Fruit fly (Drosophila melanogaster) whole organism, embryonic: ENCODE results near the gene CG6126.

Source experiments
- Asciz ChIP-seq: fragments of 200-800 bp; sonication (Bioruptor generic); optimal IDR thresholded peaks from 2 replicates; lab custom pipeline; 2017; ENCODE audit warnings: missing biosample characterization, mild to moderate bottlenecking, missing genetic modification characterization, missing genetic modification reagents
- Atf6 ChIP-seq: fragments of 200-800 bp; sonication (Bioruptor generic); IDR thresholded peaks from 2 replicates; pipeline ENCODE4 v1.3.6; 2022; ENCODE audit warnings: missing biosample characterization, missing genetic modification characterization
- BEAF-32 ChIP-seq: fragments of 200-800 bp; sonication (Bioruptor generic); optimal IDR thresholded peaks from 3 replicates; lab custom pipeline; 2017; ENCODE audit warnings: missing biosample characterization, missing genetic modification characterization, mild to moderate bottlenecking, moderate library complexity, missing genetic modification reagents
- Bgb ChIP-seq: fragments of 200-800 bp; sonication (Bioruptor generic); IDR thresholded peaks from 2 replicates; pipeline ENCODE4 v1.3.6; 2022; ENCODE audit warnings: missing biosample characterization, missing genetic modification characterization; ENCODE audit not compliant: partially characterized antibody
- C15 ChIP-seq: fragments of 200-800 bp; sonication (Bioruptor generic); IDR thresholded peaks from 3 replicates; pipeline ENCODE4 v1.3.6; 2022; ENCODE audit warnings: missing biosample characterization, missing genetic modification characterization
- CG10209 ChIP-seq: fragments of 200-800 bp; sonication (Bioruptor generic); optimal IDR thresholded peaks from 3 replicates; lab custom pipeline; 2017; ENCODE audit warnings: missing biosample characterization, mild to moderate bottlenecking, missing genetic modification characterization, missing genetic modification reagents
- CG10366 ChIP-seq: fragments of 200-800 bp; sonication (Bioruptor generic); IDR thresholded peaks from 2 replicates; pipeline ENCODE4 v1.3.6; 2022; ENCODE audit warnings: missing biosample characterization, missing genetic modification characterization
- CG10431 ChIP-seq: fragments of 200-800 bp; sonication (Bioruptor generic); optimal IDR thresholded peaks from 3 replicates; lab custom pipeline; 2018; ENCODE audit warnings: missing biosample characterization, mild to moderate bottlenecking, missing genetic modification characterization
- CG12299 ChIP-seq: fragments of 200-800 bp; sonication (Bioruptor generic); optimal IDR thresholded peaks from 2 replicates; lab custom pipeline; 2018; ENCODE audit warnings: missing biosample characterization, mild to moderate bottlenecking, missing genetic modification characterization
- CG13624 ChIP-seq: fragments of 200-800 bp; sonication (Bioruptor generic); optimal IDR thresholded peaks from 2 replicates; lab custom pipeline; 2016; ENCODE audit warnings: missing biosample characterization, missing genetic modification characterization
- CG15601 ChIP-seq: fragments of 200-800 bp; sonication (Bioruptor generic); optimal IDR thresholded peaks from 3 replicates; lab custom pipeline; 2019; ENCODE audit warnings: missing biosample characterization, mild to moderate bottlenecking, missing genetic modification characterization, moderate library complexity
- CG17328 ChIP-seq: fragments of 200-800 bp; sonication (Bioruptor generic); IDR thresholded peaks from 2 replicates; pipeline ENCODE4 v1.3.6; 2022; ENCODE audit warnings: missing biosample characterization, missing genetic modification characterization
- CG17612 ChIP-seq: fragments of 200-800 bp; sonication (Bioruptor generic); IDR thresholded peaks from 2 replicates; pipeline ENCODE4 v1.3.6; 2022; ENCODE audit warnings: missing biosample characterization, missing genetic modification characterization
- CG2712 ChIP-seq: fragments of 200-800 bp; optimal IDR thresholded peaks from 3 replicates; lab custom pipeline; 2019; ENCODE audit warnings: missing biosample characterization, mild to moderate bottlenecking, missing genetic modification characterization, moderate library complexity
- CG30020 ChIP-seq: fragments of 200-800 bp; optimal IDR thresholded peaks from 2 replicates; lab custom pipeline; 2019; ENCODE audit warnings: missing biosample characterization, mild to moderate bottlenecking, missing genetic modification characterization, moderate library complexity
- CG30431 ChIP-seq: fragments of 200-800 bp; sonication (Bioruptor generic); optimal IDR thresholded peaks from 2 replicates; lab custom pipeline; 2017; ENCODE audit warnings: missing biosample characterization, missing genetic modification characterization
- CG31388 ChIP-seq: fragments of 200-800 bp; sonication (Bioruptor generic); optimal IDR thresholded peaks from 2 replicates; lab custom pipeline; 2016; ENCODE audit warnings: missing biosample characterization, missing genetic modification characterization
- CG32767 ChIP-seq: fragments of 200-800 bp; sonication (Bioruptor generic); IDR thresholded peaks from 2 replicates; pipeline ENCODE4 v1.3.6; 2022; ENCODE audit warnings: missing biosample characterization, missing genetic modification characterization
- CG3847 ChIP-seq: fragments of 200-800 bp; sonication (Bioruptor generic); IDR thresholded peaks from 2 replicates; pipeline ENCODE4 v1.3.6; 2022; ENCODE audit warnings: missing biosample characterization, missing genetic modification characterization
- CG43689 ChIP-seq: fragments of 200-800 bp; sonication (Bioruptor generic); IDR thresholded peaks from 2 replicates; pipeline ENCODE4 v1.3.6; 2022; ENCODE audit warnings: missing biosample characterization, missing genetic modification characterization
- CG4424 ChIP-seq: fragments of 200-800 bp; sonication (Bioruptor generic); optimal IDR thresholded peaks from 3 replicates; lab custom pipeline; 2016; ENCODE audit warnings: missing biosample characterization, missing genetic modification characterization
- CG7372 ChIP-seq: fragments of 200-800 bp; sonication (Bioruptor generic); IDR thresholded peaks from 2 replicates; pipeline ENCODE4 v1.3.6; 2022; ENCODE audit warnings: missing biosample characterization, missing genetic modification characterization
- CG7556 ChIP-seq: fragments of 200-800 bp; sonication (Bioruptor generic); optimal IDR thresholded peaks from 2 replicates; lab custom pipeline; 2017; ENCODE audit warnings: missing biosample characterization, mild to moderate bottlenecking, missing genetic modification characterization
- CG8281 ChIP-seq: fragments of 200-800 bp; sonication (Bioruptor generic); optimal IDR thresholded peaks from 2 replicates; lab custom pipeline; 2018; ENCODE audit warnings: missing biosample characterization, mild to moderate bottlenecking, missing genetic modification characterization, moderate library complexity
- CTCF ChIP-seq: fragments of 200-800 bp; sonication (Bioruptor generic); optimal IDR thresholded peaks from 2 replicates; lab custom pipeline; 2017; ENCODE audit warnings: missing biosample characterization, mild to moderate bottlenecking, missing genetic modification characterization, moderate library complexity
- Dll ChIP-seq: fragments of 200-800 bp; sonication (Bioruptor generic); IDR thresholded peaks from 4 replicates; pipeline ENCODE4 v1.3.6; 2022; ENCODE audit warnings: missing biosample characterization, missing genetic modification characterization; ENCODE audit not compliant: partially characterized antibody
- Doc3 ChIP-seq: fragments of 200-800 bp; sonication (Bioruptor generic); IDR thresholded peaks from 3 replicates; pipeline ENCODE4 v1.3.6; 2022; ENCODE audit warnings: missing biosample characterization, missing genetic modification characterization; ENCODE audit not compliant: partially characterized antibody
- E2f2 ChIP-seq: fragments of 200-800 bp; sonication (Bioruptor generic); IDR thresholded peaks from 2 replicates; pipeline ENCODE4 v1.3.6; 2022; ENCODE audit warnings: missing biosample characterization, missing genetic modification characterization
- Elba2 ChIP-seq: fragments of 200-800 bp; sonication (Bioruptor generic); optimal IDR thresholded peaks from 3 replicates; lab custom pipeline; 2016; ENCODE audit warnings: missing biosample characterization, missing genetic modification characterization
- Neu2 ChIP-seq: fragments of 200-800 bp; sonication (Bioruptor generic); optimal IDR thresholded peaks from 3 replicates; lab custom pipeline; 2016; ENCODE audit warnings: missing biosample characterization, missing genetic modification characterization, borderline replicate concordance
- Nf-YA ChIP-seq: fragments of 200-800 bp; sonication (Bioruptor generic); IDR thresholded peaks from 2 replicates; pipeline ENCODE4 v1.3.6; 2022; ENCODE audit warnings: missing biosample characterization, missing genetic modification characterization
- Xrp1 ChIP-seq: fragments of 200-800 bp; sonication (Bioruptor generic); IDR thresholded peaks from 2 replicates; pipeline ENCODE4 v1.3.6; 2022; ENCODE audit warnings: missing biosample characterization, missing genetic modification characterization
- amos ChIP-seq: fragments of 200-800 bp; sonication (Bioruptor generic); IDR thresholded peaks from 2 replicates; pipeline ENCODE4 v1.3.6; 2022; ENCODE audit warnings: missing biosample characterization, missing genetic modification characterization; ENCODE audit not compliant: partially characterized antibody
- ap ChIP-seq: fragments of 200-800 bp; sonication (Bioruptor generic); IDR thresholded peaks from 2 replicates; pipeline ENCODE4 v1.3.6; 2022; ENCODE audit warnings: missing biosample characterization, missing genetic modification characterization
- ato ChIP-seq: fragments of 200-800 bp; sonication (Bioruptor generic); IDR thresholded peaks from 2 replicates; pipeline ENCODE4 v1.3.6; 2022; ENCODE audit warnings: missing biosample characterization, missing genetic modification characterization; ENCODE audit not compliant: partially characterized antibody
- cas ChIP-seq: fragments of 200-800 bp; sonication (Bioruptor generic); IDR thresholded peaks from 2 replicates; pipeline ENCODE4 v1.3.6; 2022; ENCODE audit warnings: missing biosample characterization, missing genetic modification characterization
- dimm ChIP-seq: fragments of 200-800 bp; sonication (Bioruptor generic); IDR thresholded peaks from 2 replicates; pipeline ENCODE4 v1.3.6; 2022; ENCODE audit warnings: missing biosample characterization, missing genetic modification characterization
- dysf ChIP-seq: fragments of 200-800 bp; sonication (Bioruptor generic); IDR thresholded peaks from 3 replicates; pipeline ENCODE4 v1.3.6; 2022; ENCODE audit warnings: missing biosample characterization, missing genetic modification characterization
- gcm2 ChIP-seq: fragments of 200-800 bp; sonication (Bioruptor generic); optimal IDR thresholded peaks from 2 replicates; lab custom pipeline; 2016; ENCODE audit warnings: missing biosample characterization, missing genetic modification characterization
- ham ChIP-seq: fragments of 200-800 bp; sonication (Bioruptor generic); IDR thresholded peaks from 2 replicates; pipeline ENCODE4 v1.3.6; 2022; ENCODE audit warnings: missing biosample characterization, missing genetic modification characterization
- jigr1 ChIP-seq: fragments of 200-800 bp; sonication (Bioruptor generic); IDR thresholded peaks from 3 replicates; pipeline ENCODE4 v1.3.6; 2022; ENCODE audit warnings: missing biosample characterization, missing genetic modification characterization
- kni ChIP-seq: fragments of 200-800 bp; sonication (Bioruptor generic); optimal IDR thresholded peaks from 3 replicates; lab custom pipeline; 2017; ENCODE audit warnings: mild to moderate bottlenecking, missing biosample characterization, missing genetic modification reagents, missing genetic modification characterization
- lbe ChIP-seq: fragments of 200-800 bp; sonication (Bioruptor generic); optimal IDR thresholded peaks from 2 replicates; lab custom pipeline; 2016; ENCODE audit warnings: missing biosample characterization, mild to moderate bottlenecking, missing genetic modification characterization
- luna ChIP-seq: fragments of 200-800 bp; sonication (Bioruptor generic); optimal IDR thresholded peaks from 2 replicates; lab custom pipeline; 2016; ENCODE audit warnings: missing biosample characterization, missing genetic modification characterization
- pnt ChIP-seq: fragments of 200-800 bp; sonication (Bioruptor generic); optimal IDR thresholded peaks from 3 replicates; lab custom pipeline; 2016; ENCODE audit warnings: missing biosample characterization, missing genetic modification characterization
- salm ChIP-seq: fragments of 200-800 bp; sonication (Bioruptor generic); optimal IDR thresholded peaks from 2 replicates; lab custom pipeline; 2018; ENCODE audit warnings: missing biosample characterization, mild to moderate bottlenecking, missing genetic modification characterization
- sd ChIP-seq: fragments of 200-800 bp; sonication (Bioruptor generic); optimal IDR thresholded peaks from 3 replicates; lab custom pipeline; 2018; ENCODE audit warnings: missing biosample characterization, mild to moderate bottlenecking, missing genetic modification characterization, moderate library complexity
- ssp ChIP-seq: fragments of 200-800 bp; sonication (Bioruptor generic); IDR thresholded peaks from 2 replicates; pipeline ENCODE4 v1.3.6; 2022; ENCODE audit warnings: missing biosample characterization, missing genetic modification characterization
- stc ChIP-seq: fragments of 200-800 bp; sonication (Bioruptor generic); IDR thresholded peaks from 2 replicates; pipeline ENCODE4 v1.3.6; 2022; ENCODE audit warnings: missing biosample characterization, missing genetic modification characterization
- z ChIP-seq: fragments of 200-800 bp; sonication (Bioruptor generic); IDR thresholded peaks from 3 replicates; pipeline ENCODE4 v1.3.6; 2022; ENCODE audit warnings: missing biosample characterization, missing genetic modification characterization
- zen ChIP-seq: fragments of 200-800 bp; sonication (Bioruptor generic); optimal IDR thresholded peaks from 3 replicates; lab custom pipeline; 2018; ENCODE audit warnings: missing biosample characterization, mild to moderate bottlenecking, missing genetic modification characterization, moderate library complexity

Gene CG6126

DNA sequence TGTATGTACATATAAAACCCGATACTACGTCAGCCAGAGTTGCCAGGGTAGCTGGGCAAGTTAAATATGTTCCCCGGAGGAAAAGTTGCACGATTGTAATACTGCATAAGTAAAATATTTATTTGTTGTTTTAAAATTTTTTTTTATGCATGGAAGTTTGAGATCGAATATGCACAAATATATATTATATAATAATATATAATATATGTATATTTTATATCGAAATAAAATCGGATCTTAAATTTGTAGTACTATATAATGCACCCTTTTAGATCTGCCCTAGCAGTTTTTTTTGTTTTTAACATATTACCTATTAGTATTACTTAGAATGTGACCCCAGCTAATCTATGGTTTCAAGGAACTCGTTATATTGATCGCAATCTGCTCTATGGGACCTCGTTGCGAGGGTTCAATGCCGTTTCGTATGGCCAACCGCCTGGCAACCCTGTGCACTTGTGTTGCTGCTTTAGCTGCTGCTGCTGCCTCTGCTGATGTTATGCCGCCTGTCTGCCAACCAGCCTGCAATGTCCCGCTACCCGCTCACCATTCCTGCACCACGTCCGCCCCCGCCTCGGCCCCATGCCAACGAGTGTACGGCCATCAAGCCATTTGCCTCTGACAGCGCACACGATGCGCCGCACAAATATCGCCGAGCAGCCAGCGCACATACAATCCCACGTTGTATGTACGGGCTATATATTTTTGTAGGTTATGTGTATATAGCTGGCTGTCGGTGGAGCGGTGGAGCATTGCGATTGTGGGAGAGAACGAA, 33.2 kb upstream of the CG6126 start (continued):
- TF ChIP-seq CG30020 (tag; lab: Kevin White, UChicago), result peak; percentile 82
- TF ChIP-seq CG2712 (tag; lab: Kevin White, UChicago), result peak; percentile 94
- TF ChIP-seq kni, result peak; percentile 90
- no peak for TF ChIP-seq CG7372 (GFP tag; lab: Robert Waterston, UW)
- peak; percentile 36 for TF ChIP-seq CG31388 (GFP tag; lab: Kevin White, UChicago)
- TF ChIP-seq CG10366, result no peak
- peak; percentile 99 for TF ChIP-seq CG7556 (GFP tag; lab: Kevin White, UChicago)
- no peak for TF ChIP-seq ato (GFP tag; lab: Robert Waterston, UW)
- TF ChIP-seq Bgb (GFP tag; lab: Robert Waterston, UW), result no peak
- no peak for TF ChIP-seq Doc3 (GFP tag; lab: Robert Waterston, UW)
- no peak for TF ChIP-seq dimm (GFP tag; lab: Robert Waterston, UW)
- peak; percentile 8 for TF ChIP-seq pnt (GFP tag; lab: Kevin White, UChicago)
- no peak for TF ChIP-seq CG17328 (GFP tag; lab: Robert Waterston, UW)
- peak; percentile 13 for TF ChIP-seq Elba2 (GFP tag; lab: Kevin White, UChicago)
- no peak for TF ChIP-seq Nf-YA (GFP tag; lab: Robert Waterston, UW)
- no peak for TF ChIP-seq Dll (GFP tag; lab: Robert Waterston, UW)
- TF ChIP-seq Asciz (GFP tag; lab: Kevin White, UChicago), result peak; percentile 92
- TF ChIP-seq ap (GFP tag; lab: Robert Waterston, UW), result no peak
- no peak for TF ChIP-seq E2f2
- no peak for TF ChIP-seq CG32767
- no peak for TF ChIP-seq amos (GFP tag; lab: Robert Waterston, UW)
- no peak for TF ChIP-seq CG3847 (GFP tag; lab: Robert Waterston, UW)
- TF ChIP-seq CG13624 (GFP tag; lab: Kevin White, UChicago), result no peak
- TF ChIP-seq Atf6, result no peak
- peak; percentile 66 for TF ChIP-seq salm (tag; lab: Kevin White, UChicago)
- no peak for TF ChIP-seq CG43689 (GFP tag; lab: Robert Waterston, UW)
- TF ChIP-seq CTCF (GFP tag; lab: Kevin White, UChicago), result peak; percentile 48
- no peak for TF ChIP-seq z (GFP tag; lab: Robert Waterston, UW)
- no peak for TF ChIP-seq stc
- TF ChIP-seq dysf (GFP tag; lab: Robert Waterston, UW), result no peak
- no peak for TF ChIP-seq C15 (GFP tag; lab: Robert Waterston, UW)
- TF ChIP-seq CG4424 (GFP tag; lab: Kevin White, UChicago), result peak; percentile 88
- no peak for TF ChIP-seq jigr1 (GFP tag; lab: Robert Waterston, UW)
- TF ChIP-seq CG12299, result peak; percentile 64
- TF ChIP-seq CG10209 (GFP tag; lab: Kevin White, UChicago), result peak; percentile 77
- TF ChIP-seq CG10431 (GFP tag; lab: Kevin White, UChicago), result peak; percentile 95
- no peak for TF ChIP-seq cas
- no peak for TF ChIP-seq Xrp1 (GFP tag; lab: Robert Waterston, UW)
- TF ChIP-seq CG15601 (tag; lab: Kevin White, UChicago), result peak; percentile 88
- no peak for TF ChIP-seq Neu2 (GFP tag; lab: Kevin White, UChicago)
- no peak for TF ChIP-seq BEAF-32 (GFP tag; lab: Kevin White, UChicago)
- TF ChIP-seq lbe (GFP tag; lab: Kevin White, UChicago), result peak; percentile 19
- TF ChIP-seq ham, result no peak
- peak; percentile 31 for TF ChIP-seq gcm2 (GFP tag; lab: Kevin White, UChicago)
- peak; percentile 90 for TF ChIP-seq sd (tag; lab: Kevin White, UChicago)
- TF ChIP-seq CG17612 (GFP tag; lab: Robert Waterston, UW), result no peak
- TF ChIP-seq zen (tag; lab: Kevin White, UChicago), result peak; percentile 71
- TF ChIP-seq CG30431 (GFP tag; lab: Kevin White, UChicago), result peak; percentile 94
- no peak for TF ChIP-seq luna (GFP tag; lab: Kevin White, UChicago)
- peak; percentile 69 for TF ChIP-seq CG8281
- no peak for TF ChIP-seq ssp (GFP tag; lab: Robert Waterston, UW)
